Fruit fly (Drosophila melanogaster) whole organism, prepupa: ENCODE data around the gene FASN1.
A peak's percentile ranks its signal among the peaks of the same experiment; 100 is the strongest.

ENCODE experiments used
- CG11294 ChIP-seq: fragments of 200-800 bp; sonication (Bioruptor generic); IDR thresholded peaks from 2 replicates; pipeline ENCODE4 v1.3.6; 2022; ENCODE audit warnings: missing biosample characterization, missing genetic modification characterization
- CG8319 ChIP-seq: fragments of 200-800 bp; sonication (Bioruptor generic); optimal IDR thresholded peaks from 3 replicates; lab custom pipeline; 2016; ENCODE audit warnings: missing biosample characterization, missing genetic modification characterization
- Eip93F ChIP-seq: fragments of 200-800 bp; sonication (Bioruptor generic); optimal IDR thresholded peaks from 2 replicates; lab custom pipeline; 2016; ENCODE audit warnings: missing biosample characterization, mild to moderate bottlenecking, missing genetic modification characterization
- Gug ChIP-seq: fragments of 200-800 bp; sonication (Bioruptor generic); IDR thresholded peaks from 2 replicates; pipeline ENCODE4 v1.3.6; 2022; ENCODE audit warnings: missing biosample characterization, missing genetic modification characterization
- Hr39 ChIP-seq: fragments of 200-800 bp; sonication (Bioruptor generic); optimal IDR thresholded peaks from 2 replicates; lab custom pipeline; 2016; ENCODE audit warnings: missing biosample characterization, missing genetic modification characterization
- Sox14 ChIP-seq: fragments of 200-800 bp; sonication (Bioruptor generic); optimal IDR thresholded peaks from 3 replicates; lab custom pipeline; 2016; ENCODE audit warnings: missing biosample characterization, missing genetic modification characterization
- Sox15 ChIP-seq: fragments of 200-800 bp; sonication (Bioruptor generic); optimal IDR thresholded peaks from 3 replicates; lab custom pipeline; 2016; ENCODE audit warnings: missing biosample characterization, missing genetic modification characterization

dm6 chr2L:3105895-3106294, 49.5 kb downstream of the FASN1 start:
- TF ChIP-seq CG11294 (GFP tag; lab: Robert Waterston, UW) (peak; percentile 84), Eip93F (GFP tag; lab: Kevin White, UChicago) (no peak), Sox14 (GFP tag; lab: Kevin White, UChicago) (peak; percentile 68), CG8319 (GFP tag; lab: Kevin White, UChicago) (peak; percentile 69), Sox15 (GFP tag; lab: Kevin White, UChicago) (peak; percentile 75), Hr39 (peak; percentile 82), Gug (peak; percentile 88)
